Fruit fly (Drosophila melanogaster): ENCODE data around the gene nyo.

Gene nyo

dm6 chr3R:31550910-31551309 lies 8.1 kb downstream of the nyo start (continued):
- TF ChIP-seq en (GFP tag; optimal IDR thresholded peaks at IDR 0.05): no peak
- no peak for TF ChIP-seq Dad (GFP tag; optimal IDR thresholded peaks at IDR 0.05)
- no peak for TF ChIP-seq NFAT (GFP tag; IDR thresholded peaks at IDR 0.05)
- no peak for TF ChIP-seq CG13894 (tag; optimal IDR thresholded peaks at IDR 0.05)
- TF ChIP-seq D19B (GFP tag; optimal IDR thresholded peaks at IDR 0.05): no peak
- no peak for TF ChIP-seq CG43689 (GFP tag; IDR thresholded peaks at IDR 0.05)
- TF ChIP-seq emc (GFP tag; optimal IDR thresholded peaks at IDR 0.05): no peak
- peak; percentile 53 for TF ChIP-seq CG1529 (GFP tag; optimal IDR thresholded peaks at IDR 0.05)
- no peak for TF ChIP-seq Sry-δ (GFP tag; optimal IDR thresholded peaks at IDR 0.05)
- peak; percentile 18 for TF ChIP-seq CG9797 (GFP tag; optimal IDR thresholded peaks at IDR 0.05)
- peak; percentile 38 for TF ChIP-seq CG12942 (GFP tag; optimal IDR thresholded peaks at IDR 0.05)
- peak; percentile 47 for TF ChIP-seq CG10654 (GFP tag; optimal IDR thresholded peaks at IDR 0.05)
- TF ChIP-seq CTCF (GFP tag; optimal IDR thresholded peaks at IDR 0.05): no peak
- no peak for TF ChIP-seq D (optimal IDR thresholded peaks at IDR 0.05)
- peak; percentile 73 for TF ChIP-seq D (GFP tag; optimal IDR thresholded peaks at IDR 0.05)
- TF ChIP-seq CG17912 (GFP tag; optimal IDR thresholded peaks at IDR 0.05): no peak
- TF ChIP-seq CG13424 (tag; optimal IDR thresholded peaks at IDR 0.05): peak; percentile 34
- no peak for TF ChIP-seq pros (GFP tag; optimal IDR thresholded peaks at IDR 0.05)
- no peak for TF ChIP-seq Adf1 (GFP tag; IDR thresholded peaks at IDR 0.05)
- TF ChIP-seq bab2 (GFP tag; optimal IDR thresholded peaks at IDR 0.05): peak; percentile 62
- peak; percentile 43; the same call in 1 of the 2 replicates for TF ChIP-seq vvl (GFP tag; IDR thresholded peaks at IDR 0.05)
- TF ChIP-seq da (GFP tag; optimal IDR thresholded peaks at IDR 0.05): peak; percentile 13
- TF ChIP-seq CG34422 (GFP tag; IDR thresholded peaks at IDR 0.05): no peak

- TF ChIP-seq Blimp-1 (GFP tag; optimal IDR thresholded peaks at IDR 0.05) (peak; percentile 96), CG7271 (tag; optimal IDR thresholded peaks at IDR 0.05) (no peak), vvl (GFP tag; IDR thresholded peaks at IDR 0.05) (peak; percentile 84), Awh (GFP tag; IDR thresholded peaks at IDR 0.05) (peak; percentile 68; the same call in 1 of the 2 replicates), sd (tag; optimal IDR thresholded peaks at IDR 0.05) (peak; percentile 39), abd-A (tag; optimal IDR thresholded peaks at IDR 0.05) (peak; percentile 10), E2f1 (GFP tag; IDR thresholded peaks at IDR 0.05) (no peak), Vsx1 (GFP tag; optimal IDR thresholded peaks at IDR 0.05) (peak; percentile 15), kni (GFP tag; optimal IDR thresholded peaks at IDR 0.05) (peak; percentile 36), zen2 (GFP tag; IDR thresholded peaks at IDR 0.05; ENCODE audit: partially characterized antibody) (no peak)
Measured at dm6 chr3R:31558720-31559280, 16.0 kb downstream of the nyo start.

dm6 chr3R:31559781-31560180 lies 16.9 kb downstream of the nyo start:
- TF ChIP-seq CG2129 (GFP tag; IDR thresholded peaks at IDR 0.05; ENCODE audit: partially characterized antibody) (no peak), esg (GFP tag; conservative IDR thresholded peaks at IDR 0.05) (no peak), CG6254 (GFP tag; optimal IDR thresholded peaks at IDR 0.05) (no peak), zen2 (GFP tag; IDR thresholded peaks at IDR 0.05; ENCODE audit: partially characterized antibody) (no peak), MTF-1 (GFP tag; optimal IDR thresholded peaks at IDR 0.05; ENCODE audit: borderline replicate concordance) (no peak), CG3995 (GFP tag; optimal IDR thresholded peaks at IDR 0.05) (no peak), CG2678 (tag; optimal IDR thresholded peaks at IDR 0.05) (no peak), Jarid2 (GFP tag; optimal IDR thresholded peaks at IDR 0.05) (no peak)

Data from whole organism, embryonic.